Worm (Caenorhabditis elegans): ENCODE data around the gene F27E5.7.

Gene F27E5.7

ce11 chrII:10147502-10147901 lies 24.9 kb downstream of the F27E5.7 start:
- no peak for TF ChIP-seq tra-4 (tag; optimal IDR thresholded peaks at IDR 0.05)
- TF ChIP-seq tbx-37 (GFP tag; conservative IDR thresholded peaks at IDR 0.05): no peak

- TF ChIP-seq tbx-37 (GFP tag; conservative IDR thresholded peaks at IDR 0.05) (no peak), B0310.2 (tag; optimal IDR thresholded peaks at IDR 0.05) (no peak), aly-1 (tag; optimal IDR thresholded peaks at IDR 0.05) (no peak), sea-1 (GFP tag; conservative IDR thresholded peaks at IDR 0.05) (no peak), hmg-4 (GFP tag; optimal IDR thresholded peaks at IDR 0.05) (no peak), ets-7 (tag; optimal IDR thresholded peaks at IDR 0.05) (no peak), hnd-1 (tag; optimal IDR thresholded peaks at IDR 0.05) (no peak), pes-1 (GFP tag; IDR thresholded peaks at IDR 0.05) (no peak), tra-4 (tag; optimal IDR thresholded peaks at IDR 0.05) (no peak), ama-1 (optimal IDR thresholded peaks at IDR 0.05) (no peak), F13C5.2 (tag; optimal IDR thresholded peaks at IDR 0.05) (no peak), scrt-1 (GFP tag; IDR thresholded peaks at IDR 0.05) (no peak), tbx-11 (GFP tag; IDR thresholded peaks at IDR 0.05) (no peak), ceh-13 (GFP tag; optimal IDR thresholded peaks at IDR 0.05) (no peak), ceh-36 (tag; optimal IDR thresholded peaks at IDR 0.05) (no peak)
Observed at ce11 chrII:10155106-10155505, 32.5 kb downstream of the F27E5.7 start, which contains the start of gene nlp-63. nlp-63 (plus strand) TSS chrII:10155406.

DNA sequence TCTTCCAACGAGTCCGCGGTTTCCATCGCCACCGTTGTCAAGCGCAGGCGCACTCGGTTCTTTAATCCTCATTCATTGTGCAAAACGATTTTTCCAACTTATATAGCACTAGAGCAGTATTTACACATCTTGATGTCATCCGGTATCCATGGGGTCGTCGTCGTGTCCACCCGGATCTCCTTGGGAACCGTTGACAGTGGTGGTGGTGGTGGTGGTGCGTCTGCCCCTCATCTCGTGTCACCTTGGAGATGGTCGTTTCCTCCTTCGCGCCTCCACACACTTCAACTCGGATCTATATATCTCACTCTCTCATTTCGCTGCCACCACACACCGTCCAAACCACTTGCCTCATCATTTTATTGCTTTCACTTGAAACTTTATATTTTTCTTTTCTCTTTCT lies 40.2 kb downstream of the F27E5.7 start:
- TF ChIP-seq aly-1 (tag; optimal IDR thresholded peaks at IDR 0.05) (no peak), B0310.2 (tag; optimal IDR thresholded peaks at IDR 0.05) (no peak), tbx-11 (GFP tag; IDR thresholded peaks at IDR 0.05) (peak; percentile 50; the same call in 1 of the 2 replicates), ceh-13 (GFP tag; optimal IDR thresholded peaks at IDR 0.05) (no peak), tbx-37 (GFP tag; conservative IDR thresholded peaks at IDR 0.05) (no peak)

DNA sequence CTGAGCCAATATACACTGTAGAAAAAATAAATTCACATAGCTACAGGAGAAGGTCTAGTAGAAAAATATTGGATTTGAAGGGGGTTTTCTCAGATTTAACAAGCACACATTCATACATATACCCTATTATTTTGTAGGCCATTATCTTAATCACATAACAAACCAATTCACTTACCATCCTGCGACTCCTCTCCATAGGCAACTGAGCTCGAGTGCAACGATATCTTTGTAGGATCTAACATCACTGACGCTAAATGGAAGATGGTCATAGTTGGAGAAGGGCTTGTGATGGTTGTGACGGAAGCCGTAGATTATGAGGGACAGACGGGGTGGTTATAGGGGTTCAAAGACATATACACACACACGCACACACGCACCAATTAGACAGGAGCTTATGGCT lies 41.6 kb downstream of the F27E5.7 start:
- no peak for TF ChIP-seq ama-1 (optimal IDR thresholded peaks at IDR 0.05)
- no peak for TF ChIP-seq F13C5.2 (tag; optimal IDR thresholded peaks at IDR 0.05)
- no peak for TF ChIP-seq hnd-1 (tag; optimal IDR thresholded peaks at IDR 0.05)
- TF ChIP-seq ceh-36 (tag; optimal IDR thresholded peaks at IDR 0.05): no peak

- TF ChIP-seq F13C5.2 (tag; optimal IDR thresholded peaks at IDR 0.05) (no peak), tbx-37 (GFP tag; conservative IDR thresholded peaks at IDR 0.05) (no peak), hnd-1 (tag; optimal IDR thresholded peaks at IDR 0.05) (no peak), tra-4 (tag; optimal IDR thresholded peaks at IDR 0.05) (no peak), pes-1 (GFP tag; IDR thresholded peaks at IDR 0.05) (no peak), ama-1 (optimal IDR thresholded peaks at IDR 0.05) (no peak), ceh-36 (tag; optimal IDR thresholded peaks at IDR 0.05) (no peak), hmbx-1 (tag; optimal IDR thresholded peaks at IDR 0.05) (no peak), aly-1 (tag; optimal IDR thresholded peaks at IDR 0.05) (no peak), flt-1 (GFP tag; IDR thresholded peaks at IDR 0.05) (no peak)
Observed at ce11 chrII:10166365-10166764, 43.8 kb downstream of the F27E5.7 start.

ce11 chrII:10167731-10168130 lies 45.2 kb downstream of the F27E5.7 start:
- no peak for TF ChIP-seq ama-1 (optimal IDR thresholded peaks at IDR 0.05)
- no peak for TF ChIP-seq hmg-4 (GFP tag; optimal IDR thresholded peaks at IDR 0.05)
- no peak for TF ChIP-seq tbx-11 (GFP tag; IDR thresholded peaks at IDR 0.05)
- no peak for TF ChIP-seq F13C5.2 (tag; optimal IDR thresholded peaks at IDR 0.05)
- TF ChIP-seq ets-7 (tag; optimal IDR thresholded peaks at IDR 0.05): no peak
- no peak for TF ChIP-seq tra-4 (tag; optimal IDR thresholded peaks at IDR 0.05)
- TF ChIP-seq tbx-37 (GFP tag; conservative IDR thresholded peaks at IDR 0.05): no peak
- TF ChIP-seq ceh-36 (tag; optimal IDR thresholded peaks at IDR 0.05): no peak
- no peak for TF ChIP-seq ceh-13 (GFP tag; optimal IDR thresholded peaks at IDR 0.05)
- no peak for TF ChIP-seq hmbx-1 (tag; optimal IDR thresholded peaks at IDR 0.05)
- TF ChIP-seq B0310.2 (tag; optimal IDR thresholded peaks at IDR 0.05): no peak
- TF ChIP-seq aly-1 (tag; optimal IDR thresholded peaks at IDR 0.05): no peak
- no peak for TF ChIP-seq scrt-1 (GFP tag; IDR thresholded peaks at IDR 0.05)

- TF ChIP-seq ama-1 (optimal IDR thresholded peaks at IDR 0.05) (no peak), aly-1 (tag; optimal IDR thresholded peaks at IDR 0.05) (peak; percentile 87), sea-1 (GFP tag; conservative IDR thresholded peaks at IDR 0.05) (0 out of 2 replicates have a peak, but pooled peaks have one; percentile 39), F13C5.2 (tag; optimal IDR thresholded peaks at IDR 0.05) (peak; percentile 77), ceh-36 (tag; optimal IDR thresholded peaks at IDR 0.05) (peak; percentile 47), flt-1 (GFP tag; IDR thresholded peaks at IDR 0.05) (peak; percentile 17; the same call in 1 of the 2 replicates), scrt-1 (GFP tag; IDR thresholded peaks at IDR 0.05) (peak; percentile 73; the same call in 1 of the 2 replicates), B0310.2 (tag; optimal IDR thresholded peaks at IDR 0.05) (peak; percentile 52), hmg-4 (GFP tag; optimal IDR thresholded peaks at IDR 0.05) (peak; percentile 93), hmbx-1 (tag; optimal IDR thresholded peaks at IDR 0.05) (peak; percentile 26), tbx-11 (GFP tag; IDR thresholded peaks at IDR 0.05) (no peak), pes-1 (GFP tag; IDR thresholded peaks at IDR 0.05) (no peak), hnd-1 (tag; optimal IDR thresholded peaks at IDR 0.05) (peak; percentile 24), tra-4 (tag; optimal IDR thresholded peaks at IDR 0.05) (peak; percentile 62), ets-7 (tag; optimal IDR thresholded peaks at IDR 0.05) (no peak)
Observed at ce11 chrII:10168905-10169782, 46.6 kb downstream of the F27E5.7 start, which contains the start of gene daf-19. daf-19 (minus strand) TSS chrII:10169346.

DNA sequence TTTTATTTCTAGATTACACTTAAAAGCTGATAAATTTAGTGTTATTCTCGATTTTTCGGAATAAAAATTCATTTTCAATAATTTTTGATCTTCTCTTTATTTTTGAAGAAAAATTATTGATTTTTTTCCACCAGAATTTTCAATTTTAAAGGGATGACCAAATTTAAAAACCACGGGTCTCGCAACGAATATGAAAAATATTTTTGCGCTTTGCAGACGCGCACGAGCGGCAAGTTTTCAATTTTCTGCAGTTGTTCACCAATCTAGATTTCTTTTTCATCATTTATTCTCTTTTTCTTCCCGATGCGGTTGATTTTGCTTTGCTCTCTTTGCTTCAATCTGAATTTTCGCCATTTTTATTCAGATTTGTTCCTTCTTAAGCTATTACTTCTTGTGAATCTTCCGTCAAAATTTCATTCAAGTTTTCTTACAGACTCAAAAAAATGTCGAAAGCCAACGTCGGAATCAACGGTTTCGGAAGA lies 48.3 kb downstream of the F27E5.7 start, which contains the start of gene gpd-4:
TSS of gene gpd-4 (plus strand) at position 432 of the 482 bp plus-strand sequence.
- TF ChIP-seq sea-1 (GFP tag; conservative IDR thresholded peaks at IDR 0.05) (no peak), tbx-37 (GFP tag; conservative IDR thresholded peaks at IDR 0.05) (no peak), hmg-4 (GFP tag; optimal IDR thresholded peaks at IDR 0.05) (no peak), tbx-11 (GFP tag; IDR thresholded peaks at IDR 0.05) (no peak), ceh-13 (GFP tag; optimal IDR thresholded peaks at IDR 0.05) (no peak), B0310.2 (tag; optimal IDR thresholded peaks at IDR 0.05) (no peak), ets-7 (tag; optimal IDR thresholded peaks at IDR 0.05) (no peak), F13C5.2 (tag; optimal IDR thresholded peaks at IDR 0.05) (no peak), hnd-1 (tag; optimal IDR thresholded peaks at IDR 0.05) (no peak), ama-1 (optimal IDR thresholded peaks at IDR 0.05) (no peak), flt-1 (GFP tag; IDR thresholded peaks at IDR 0.05) (no peak), tra-4 (tag; optimal IDR thresholded peaks at IDR 0.05) (no peak), hmbx-1 (tag; optimal IDR thresholded peaks at IDR 0.05) (no peak), aly-1 (tag; optimal IDR thresholded peaks at IDR 0.05) (no peak), scrt-1 (GFP tag; IDR thresholded peaks at IDR 0.05) (no peak), ceh-36 (tag; optimal IDR thresholded peaks at IDR 0.05) (no peak), pes-1 (GFP tag; IDR thresholded peaks at IDR 0.05) (no peak)

Data from whole organism, early embryonic.